Fruit fly (Drosophila melanogaster): ENCODE measurements around the gene Kap-alpha1.
A peak's percentile ranks its signal among the peaks of the same experiment; 100 is the strongest.

The Kap-alpha1 gene

dm6 chr3L:19790929-19791687 is 15.9 kb upstream of the Kap-alpha1 start (continued):
- TF ChIP-seq cyc (GFP tag; optimal IDR thresholded peaks at IDR 0.05) (peak; percentile 49), fd85E (GFP tag; optimal IDR thresholded peaks at IDR 0.05) (no peak), CG6163 (GFP tag; IDR thresholded peaks at IDR 0.05) (peak; percentile 59; the same call in 2 of the 3 replicates), CG11762 (GFP tag; optimal IDR thresholded peaks at IDR 0.05; ENCODE audit: insufficient read depth) (peak; percentile 26), CG8319 (GFP tag; optimal IDR thresholded peaks at IDR 0.05) (peak; percentile 44), CG9139 (GFP tag; optimal IDR thresholded peaks at IDR 0.05) (peak; percentile 24), Hr4 (GFP tag; optimal IDR thresholded peaks at IDR 0.05) (peak; percentile 63), pdm3 (GFP tag; optimal IDR thresholded peaks at IDR 0.05) (peak; percentile 73), Eip75B (GFP tag; optimal IDR thresholded peaks at IDR 0.05) (peak; percentile 76), Sox102F (GFP tag; optimal IDR thresholded peaks at IDR 0.05) (peak; percentile 63)

dm6 chr3L:19791688-19792073 is 15.4 kb upstream of the Kap-alpha1 start:
- TF ChIP-seq eg (GFP tag; IDR thresholded peaks at IDR 0.05), result peak; percentile 41; the same call in 1 of the 3 replicates
- TF ChIP-seq Met (GFP tag; optimal IDR thresholded peaks at IDR 0.05), result no peak
- TF ChIP-seq fkh (GFP tag; optimal IDR thresholded peaks at IDR 0.05), result peak; percentile 98
- TF ChIP-seq ss (GFP tag; optimal IDR thresholded peaks at IDR 0.05), result peak in 1 of 2 experiments; percentile 10
- peak; percentile 59 for TF ChIP-seq CG15336 (GFP tag; IDR thresholded peaks at IDR 0.05)
- TF ChIP-seq CG8119 (GFP tag; IDR thresholded peaks at IDR 0.05), result 0 out of 3 replicates have a peak, but pooled peaks have one; percentile 19
- TF ChIP-seq Lpt (GFP tag; optimal IDR thresholded peaks at IDR 0.05), result peak; percentile 45
- TF ChIP-seq CG3032 (tag; optimal IDR thresholded peaks at IDR 0.05), result no peak
- peak; percentile 49; the same call in 1 of the 3 replicates for TF ChIP-seq CG6163 (GFP tag; IDR thresholded peaks at IDR 0.05)
- TF ChIP-seq CG16779 (tag; optimal IDR thresholded peaks at IDR 0.05), result no peak
- peak; percentile 24 for TF ChIP-seq dsx (GFP tag; optimal IDR thresholded peaks at IDR 0.05; ENCODE audit: poor library complexity, severe bottlenecking)

- TF ChIP-seq OdsH (GFP tag; optimal IDR thresholded peaks at IDR 0.05) (no peak), CG6792 (GFP tag; optimal IDR thresholded peaks at IDR 0.05) (no peak), CG8319 (GFP tag; optimal IDR thresholded peaks at IDR 0.05) (no peak), net (GFP tag; optimal IDR thresholded peaks at IDR 0.05) (peak; percentile 35), dsx (GFP tag; optimal IDR thresholded peaks at IDR 0.05; ENCODE audit: poor library complexity, severe bottlenecking) (no peak), CG1621 (tag; optimal IDR thresholded peaks at IDR 0.05) (no peak), CG10669 (GFP tag; optimal IDR thresholded peaks at IDR 0.05) (no peak), cyc (GFP tag; optimal IDR thresholded peaks at IDR 0.05) (no peak), achi (GFP tag; optimal IDR thresholded peaks at IDR 0.05) (no peak), Eip75B (GFP tag; optimal IDR thresholded peaks at IDR 0.05) (no peak), CG11762 (GFP tag; optimal IDR thresholded peaks at IDR 0.05; ENCODE audit: insufficient read depth) (no peak), eg (GFP tag; IDR thresholded peaks at IDR 0.05) (peak; percentile 92), CG3919 (GFP tag; optimal IDR thresholded peaks at IDR 0.05) (no peak), CG11902 (GFP tag; optimal IDR thresholded peaks at IDR 0.05) (no peak), CG16779 (tag; optimal IDR thresholded peaks at IDR 0.05) (peak; percentile 32), Gug (GFP tag; IDR thresholded peaks at IDR 0.05) (peak; percentile 22; the same call in 1 of the 2 replicates), CG15336 (GFP tag; IDR thresholded peaks at IDR 0.05) (peak; percentile 75), CG9139 (GFP tag; optimal IDR thresholded peaks at IDR 0.05) (peak; percentile 1), dac (GFP tag; optimal IDR thresholded peaks at IDR 0.05) (peak; percentile 31), Met (GFP tag; optimal IDR thresholded peaks at IDR 0.05) (no peak), CG6854 (GFP tag; optimal IDR thresholded peaks at IDR 0.05) (no peak), Sox102F (GFP tag; optimal IDR thresholded peaks at IDR 0.05) (no peak), spab (GFP tag; optimal IDR thresholded peaks at IDR 0.05) (peak; percentile 21), svp (GFP tag) (no peak), CG10631 (GFP tag; optimal IDR thresholded peaks at IDR 0.05) (no peak), CG6808 (GFP tag; optimal IDR thresholded peaks at IDR 0.05) (peak; percentile 72), esn (GFP tag; optimal IDR thresholded peaks at IDR 0.05) (no peak), vri (GFP tag; optimal IDR thresholded peaks at IDR 0.05) (no peak), salr (GFP tag; optimal IDR thresholded peaks at IDR 0.05) (peak in 1 of 2 experiments; percentile 24), lz (GFP tag; optimal IDR thresholded peaks at IDR 0.05) (no peak), Sox15 (GFP tag; optimal IDR thresholded peaks at IDR 0.05) (no peak), ss (GFP tag; optimal IDR thresholded peaks at IDR 0.05) (peak; percentile 57 to 76), Eip93F (GFP tag; optimal IDR thresholded peaks at IDR 0.05) (no peak), CG6276 (GFP tag; optimal IDR thresholded peaks at IDR 0.05) (peak; percentile 80), Smox (GFP tag; optimal IDR thresholded peaks at IDR 0.05) (no peak)
Measured at dm6 chr3L:19792717-19793437, 14.2 kb upstream of the Kap-alpha1 start.
